Worm (Caenorhabditis elegans): Measurements from ENCODE around the gene srb-12.

ce11 chrII:5166738-5167137 lies 12.3 kb upstream of the srb-12 start, which contains the start of gene srb-3:
- TF ChIP-seq unc-55 (GFP tag; optimal IDR thresholded peaks at IDR 0.05) (no peak), elt-3 (tag; optimal IDR thresholded peaks at IDR 0.05) (no peak), gmeb-1 (tag; optimal IDR thresholded peaks at IDR 0.05) (no peak), ZK546.5 (tag; optimal IDR thresholded peaks at IDR 0.05) (no peak), F13H6.1 (tag; optimal IDR thresholded peaks at IDR 0.05) (no peak), unc-62 (GFP tag; optimal IDR thresholded peaks at IDR 0.05) (no peak), skn-1 (tag; optimal IDR thresholded peaks at IDR 0.05) (no peak), aly-2 (tag; optimal IDR thresholded peaks at IDR 0.05) (no peak), ceh-16 (tag; optimal IDR thresholded peaks at IDR 0.05) (no peak), ztf-11 (tag; optimal IDR thresholded peaks at IDR 0.05) (no peak), dmd-4 (tag; optimal IDR thresholded peaks at IDR 0.05) (no peak), mab-5 (tag; optimal IDR thresholded peaks at IDR 0.05) (no peak)

All from whole organism, L2 larva.